Worm (Caenorhabditis elegans) whole organism, L1 larva: ENCODE results near the gene C49C3.11.
"Not testable (repeated sequence)": the region's sequence is repeated elsewhere in the genome, so short reads cannot be mapped to it uniquely, and the experiment has no call there.

Experiments used
- F16B12.6 ChIP-seq: fragments of 150-350 bp; optimal IDR thresholded peaks from 2 replicates; lab custom pipeline; 2014; ENCODE audit warnings: missing biosample characterization, missing genetic modification characterization
- alr-1 ChIP-seq: fragments of 200-800 bp; sonication (Bioruptor generic); optimal IDR thresholded peaks from 2 replicates; lab custom pipeline; 2018; ENCODE audit warnings: borderline replicate concordance, mild to moderate bottlenecking, missing genetic modification characterization, missing compliant biosample characterization
- ama-1 ChIP-seq: fragments of 150-350 bp; optimal IDR thresholded peaks from 2 replicates; lab custom pipeline; 2014
- ceh-82 ChIP-seq, 3 experiments: fragments of 150-350 bp in 1 of 3; sonication (generic microtip) in 2 of 3; optimal IDR thresholded peaks; 2 replicates each; lab custom pipeline; 2014 to 2017; ENCODE audit warnings: missing biosample characterization in 3 of 3, missing genetic modification characterization in 3 of 3
- dpl-1 ChIP-seq, 3 experiments: fragments of 150-350 bp in 2 of 3; sonication (generic microtip) in 1 of 3; optimal IDR thresholded peaks; 2 replicates each; lab custom pipeline; 2014 to 2017; ENCODE audit warnings: missing biosample characterization in 3 of 3, missing genetic modification characterization in 3 of 3, missing genetic modification reagents in 3 of 3
- efl-1 ChIP-seq, 4 experiments: fragments of 150-350 bp; optimal IDR thresholded peaks in 3 of 4; peaks in 1 of 4; 1 replicate in 1 of 4; 2 replicates in 3 of 4; lab custom pipeline; 2014; ENCODE audit warnings: missing biosample characterization in 2 of 4, missing genetic modification characterization in 2 of 4, missing genetic modification reagents in 2 of 4
- egl-13 ChIP-seq: sonication (generic microtip); optimal IDR thresholded peaks from 2 replicates; lab custom pipeline; 2016; ENCODE audit warnings: missing genotype, missing genetic modification reagents, missing genetic modification characterization, missing compliant biosample characterization
- egl-27 ChIP-seq, 2 experiments: fragments of 150-350 bp in 1 of 2; sonication (generic microtip); optimal IDR thresholded peaks; 3 replicates each; lab custom pipeline; 2017 to 2018; ENCODE audit warnings: missing biosample characterization in 2 of 2, missing genetic modification characterization in 2 of 2, missing genetic modification reagents in 2 of 2
- elt-2 ChIP-seq: sonication (generic microtip); optimal IDR thresholded peaks from 2 replicates; lab custom pipeline; 2016; ENCODE audit warnings: missing genetic modification characterization, mild to moderate bottlenecking, inconsistent platforms, missing compliant biosample characterization, missing genetic modification reagents
- fkh-8 ChIP-seq: sonication (generic microtip); optimal IDR thresholded peaks from 2 replicates; lab custom pipeline; 2016; ENCODE audit warnings: mild to moderate bottlenecking, missing genetic modification characterization, missing compliant biosample characterization
- fos-1 ChIP-seq: fragments of 150-350 bp; optimal IDR thresholded peaks from 2 replicates; lab custom pipeline; 2014; ENCODE audit warnings: missing biosample characterization, missing genetic modification characterization
- hlh-17 ChIP-seq: fragments of 200-800 bp; sonication (Bioruptor generic); optimal IDR thresholded peaks from 2 replicates; lab custom pipeline; 2018; ENCODE audit warnings: missing genetic modification characterization, mild to moderate bottlenecking, missing compliant biosample characterization, moderate library complexity, borderline replicate concordance
- hpl-2 ChIP-seq: fragments of 150-350 bp; optimal IDR thresholded peaks from 2 replicates; lab custom pipeline; 2014; ENCODE audit warnings: missing biosample characterization, missing genetic modification reagents, missing genetic modification characterization
- jun-1 ChIP-seq: fragments of 150-350 bp; optimal IDR thresholded peaks from 2 replicates; lab custom pipeline; 2014; ENCODE audit warnings: missing biosample characterization, missing genetic modification reagents, missing genetic modification characterization
- lin-35 ChIP-seq, 2 experiments: fragments of 150-350 bp; optimal IDR thresholded peaks; 2 replicates each; lab custom pipeline; 2014; ENCODE audit warnings: missing biosample characterization in 2 of 2, missing genetic modification characterization in 2 of 2, missing genetic modification reagents in 2 of 2
- lsy-2 ChIP-seq, 2 experiments: fragments of 150-350 bp; optimal IDR thresholded peaks; 2 replicates each; lab custom pipeline; 2014; ENCODE audit warnings: missing biosample characterization in 2 of 2, missing genetic modification characterization in 2 of 2
- mab-9 ChIP-seq: fragments of 200-800 bp; sonication (Bioruptor generic); IDR thresholded peaks from 2 replicates; pipeline ENCODE4 v1.3.6; 2022; ENCODE audit warnings: missing genetic modification reagents, missing genetic modification characterization, missing compliant biosample characterization
- nhr-12 ChIP-seq: sonication (generic microtip); optimal IDR thresholded peaks from 2 replicates; lab custom pipeline; 2017; ENCODE audit warnings: missing biosample characterization, missing genetic modification characterization
- nhr-19 ChIP-seq: fragments of 200-800 bp; sonication (Bioruptor generic); conservative IDR thresholded peaks from 2 replicates; pipeline ENCODE4 v1.3.6; 2022; ENCODE audit warnings: missing genetic modification characterization, missing compliant biosample characterization
- nhr-20 ChIP-seq: sonication (generic microtip); optimal IDR thresholded peaks from 2 replicates; lab custom pipeline; 2016; ENCODE audit warnings: mild to moderate bottlenecking, missing genetic modification characterization, missing compliant biosample characterization
- nhr-71 ChIP-seq: sonication (generic microtip); optimal IDR thresholded peaks from 2 replicates; lab custom pipeline; 2016; ENCODE audit warnings: mild to moderate bottlenecking, missing genetic modification characterization, moderate library complexity, missing compliant biosample characterization
- pag-3 ChIP-seq: sonication (generic microtip); optimal IDR thresholded peaks from 2 replicates; lab custom pipeline; 2017; ENCODE audit warnings: missing genetic modification characterization, mild to moderate bottlenecking, missing compliant biosample characterization, antibody characterized with exemption, borderline replicate concordance; ENCODE audit not compliant: insufficient read depth
- snpc-4 ChIP-seq: fragments of 150-350 bp; optimal IDR thresholded peaks from 2 replicates; lab custom pipeline; 2014; ENCODE audit warnings: missing biosample characterization, missing genetic modification characterization
- sox-4 ChIP-seq: sonication (generic microtip); optimal IDR thresholded peaks from 2 replicates; lab custom pipeline; 2016; ENCODE audit warnings: missing genetic modification characterization, missing compliant biosample characterization
- sptf-1 ChIP-seq: fragments of 150-350 bp; optimal IDR thresholded peaks from 2 replicates; lab custom pipeline; 2014; ENCODE audit warnings: missing biosample characterization, missing genetic modification characterization
- tbx-2 ChIP-seq: sonication (generic microtip); optimal IDR thresholded peaks from 2 replicates; lab custom pipeline; 2016; ENCODE audit warnings: missing genetic modification characterization, missing compliant biosample characterization
- unc-30 ChIP-seq: sonication (generic microtip); optimal IDR thresholded peaks from 2 replicates; lab custom pipeline; 2017; ENCODE audit warnings: missing biosample characterization, missing genetic modification characterization
- xbp-1 ChIP-seq: sonication (generic microtip); optimal IDR thresholded peaks from 2 replicates; lab custom pipeline; 2016; ENCODE audit warnings: missing genetic modification characterization, missing compliant biosample characterization
- zag-1 ChIP-seq: fragments of 150-350 bp; optimal IDR thresholded peaks from 2 replicates; lab custom pipeline; 2014; ENCODE audit warnings: missing biosample characterization, missing genetic modification characterization

C49C3.11 gene

ce11 chrIV:17343482-17343881 lies at the start of gene C49C3.11:
TSS of gene C49C3.11 (plus strand) at chrIV:17343782.
- TF ChIP-seq hpl-2 (GFP tag; lab: Kevin White, UChicago) (no peak), nhr-20 (tag; lab: Kevin White, UChicago) (no peak), tbx-2 (no peak), snpc-4 (tag; lab: Kevin White, UChicago) (no peak), sox-4 (tag; lab: Kevin White, UChicago) (no peak), xbp-1 (tag; lab: Kevin White, UChicago) (no peak), ama-1 (lab: Kevin White, UChicago) (no peak), mab-9 (GFP tag; lab: Robert Waterston, UW) (no peak), egl-27 (tag; optimal IDR thresholded peaks at IDR 0.05; lab: Kevin White, UChicago) (no peak), sptf-1 (no peak), lin-35 (GFP tag; optimal IDR thresholded peaks at IDR 0.05; lab: Kevin White, UChicago) (no peak), hlh-17 (GFP tag; lab: Kevin White, UChicago) (no peak), pag-3 (no peak), unc-30 (tag; lab: Kevin White, UChicago) (no peak), jun-1 (tag; lab: Kevin White, UChicago) (no peak), nhr-19 (GFP tag; lab: Robert Waterston, UW) (no peak), elt-2 (no peak), F16B12.6 (tag; lab: Kevin White, UChicago) (no peak), egl-13 (tag; lab: Kevin White, UChicago) (no peak)

- TF ChIP-seq efl-1 (optimal IDR thresholded peaks at IDR 0.05; lab: Kevin White, UChicago) (no peak), efl-1 (GFP tag; optimal IDR thresholded peaks at IDR 0.05 in 1 of 2; lab: Kevin White, UChicago) (peak in 1 of 2 experiments; percentile 84), egl-27 (tag; optimal IDR thresholded peaks at IDR 0.05; lab: Kevin White, UChicago) (no peak)
Observed at ce11 chrIV:17294489-17294888, 49.1 kb upstream of the C49C3.11 start, which contains the start of gene T28F3.5. TSS of gene T28F3.5 (plus strand) at chrIV:17294789.

- TF ChIP-seq ceh-82 (tag; optimal IDR thresholded peaks at IDR 0.05; lab: Kevin White, UChicago) (no peak), nhr-71 (tag; lab: Kevin White, UChicago) (no peak), lsy-2 (tag; optimal IDR thresholded peaks at IDR 0.05; lab: Kevin White, UChicago) (no peak), fkh-8 (peak; percentile 29)
Observed at ce11 chrIV:17301933-17302332, 41.6 kb upstream of the C49C3.11 start, which contains the start of gene ifta-2. TSS of gene ifta-2 (minus strand) at chrIV:17302033.

ce11 chrIV:17307223-17307622 lies 36.4 kb upstream of the C49C3.11 start, which contains the start of gene T28F3.8:
TSS of gene T28F3.8 (minus strand) at chrIV:17307323.
- TF ChIP-seq fkh-8; fos-1; lsy-2 (tag; optimal IDR thresholded peaks at IDR 0.05; lab: Kevin White, UChicago): not testable (repeated sequence)

ce11 chrIV:17308211-17308610 lies 35.4 kb upstream of the C49C3.11 start, which contains the start of gene T28F3.9:
TSS of gene T28F3.9 (plus strand) at chrIV:17308511.
- no peak for TF ChIP-seq xbp-1 (tag; lab: Kevin White, UChicago)
- TF ChIP-seq efl-1 (optimal IDR thresholded peaks at IDR 0.05; lab: Kevin White, UChicago) = no peak
- peak in 1 of 2 experiments; percentile 35 for TF ChIP-seq efl-1 (GFP tag; optimal IDR thresholded peaks at IDR 0.05 in 1 of 2; lab: Kevin White, UChicago)

- TF ChIP-seq fkh-8 (no peak), nhr-12 (tag; lab: Kevin White, UChicago) (no peak), zag-1 (tag; lab: Kevin White, UChicago) (no peak), alr-1 (no peak), nhr-19 (GFP tag; lab: Robert Waterston, UW) (no peak), dpl-1 (GFP tag; optimal IDR thresholded peaks at IDR 0.05; lab: Kevin White, UChicago) (no peak), elt-2 (no peak), sox-4 (tag; lab: Kevin White, UChicago) (no peak)
Observed at ce11 chrIV:17311842-17312241, 31.7 kb upstream of the C49C3.11 start, which contains the start of gene snf-9. TSS of gene snf-9 (plus strand) at chrIV:17312142.
